Worm (Caenorhabditis elegans) whole organism, early embryonic: ENCODE results near the gene D1086.12.

ENCODE experiments used
- B0310.2 ChIP-seq: sonication (generic microtip); optimal IDR thresholded peaks from 2 replicates; lab custom pipeline; 2016; ENCODE audit warnings: mild to moderate bottlenecking, missing genetic modification characterization, missing compliant biosample characterization
- aly-1 ChIP-seq: sonication (generic microtip); optimal IDR thresholded peaks from 2 replicates; lab custom pipeline; 2016; ENCODE audit warnings: missing genetic modification characterization, missing compliant biosample characterization
- ama-1 ChIP-seq: fragments of 150-350 bp; optimal IDR thresholded peaks from 2 replicates; lab custom pipeline; 2014
- ceh-36 ChIP-seq: sonication (generic microtip); optimal IDR thresholded peaks from 2 replicates; lab custom pipeline; 2016; ENCODE audit warnings: missing genetic modification characterization, inconsistent platforms, missing compliant biosample characterization

ce11 chrV:14067816-14068296 lies 33.1 kb upstream of the D1086.12 start, which contains the start of gene D1086.17:
- no peak for TF ChIP-seq ceh-36 (tag; lab: Kevin White, UChicago)
- no peak for TF ChIP-seq ama-1 (lab: Kevin White, UChicago)
- TF ChIP-seq B0310.2 (tag; lab: Kevin White, UChicago) = no peak
- no peak for TF ChIP-seq aly-1
